Fruit fly (Drosophila melanogaster) whole organism, prepupa: ENCODE data around the gene Noa36.

ENCODE experiments used
- Gug ChIP-seq: fragments of 200-800 bp; sonication (Bioruptor generic); IDR thresholded peaks from 2 replicates; pipeline ENCODE4 v1.3.6; 2022; ENCODE audit warnings: missing biosample characterization, missing genetic modification characterization
- Sox14 ChIP-seq: fragments of 200-800 bp; sonication (Bioruptor generic); optimal IDR thresholded peaks from 3 replicates; lab custom pipeline; 2016; ENCODE audit warnings: missing biosample characterization, missing genetic modification characterization

DNA sequence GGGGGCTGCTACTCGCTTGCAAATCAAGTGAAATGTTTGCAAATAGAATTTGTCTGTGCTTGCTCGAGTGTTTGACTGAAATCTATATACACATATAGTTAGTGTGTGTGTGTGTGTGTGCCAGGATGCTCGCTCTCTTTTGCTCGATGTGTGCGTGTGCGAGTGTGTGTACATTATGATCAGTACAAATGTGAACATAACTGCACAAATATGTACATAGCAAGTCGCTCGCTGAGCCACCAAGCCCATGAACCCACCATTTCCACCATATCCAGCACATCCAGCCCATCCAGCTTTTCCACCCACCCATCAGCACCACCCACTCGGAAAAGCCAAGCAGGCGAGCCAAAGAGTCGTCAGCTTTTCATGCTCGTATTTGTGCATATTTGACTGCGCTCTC lies 46.8 kb downstream of the Noa36 start:
- TF ChIP-seq Sox14 (GFP tag; lab: Kevin White, UChicago) (no peak), Gug (no peak)
